Worm (Caenorhabditis elegans) whole organism, L1 larva: ENCODE measurements around the gene C10A4.6.

Experiments
- C04F5.9 ChIP-seq: sonication (generic microtip); optimal IDR thresholded peaks from 2 replicates; lab custom pipeline; 2016; ENCODE audit warnings: missing genetic modification characterization, missing compliant biosample characterization
- C16A3.4 ChIP-seq: fragments of 150-350 bp; optimal IDR thresholded peaks from 2 replicates; lab custom pipeline; 2014; ENCODE audit warnings: missing biosample characterization, missing genetic modification characterization
- C34B4.2 ChIP-seq: sonication (generic microtip); optimal IDR thresholded peaks from 2 replicates; lab custom pipeline; 2017; ENCODE audit warnings: mild to moderate bottlenecking, missing genetic modification characterization, missing compliant biosample characterization
- F16B12.6 ChIP-seq: fragments of 150-350 bp; optimal IDR thresholded peaks from 2 replicates; lab custom pipeline; 2014; ENCODE audit warnings: missing biosample characterization, missing genetic modification characterization
- blmp-1 ChIP-seq: fragments of 150-350 bp; optimal IDR thresholded peaks from 2 replicates; lab custom pipeline; 2014; ENCODE audit warnings: missing biosample characterization, missing genetic modification characterization
- ceh-82 ChIP-seq, 3 experiments: fragments of 150-350 bp in 1 of 3; sonication (generic microtip) in 2 of 3; optimal IDR thresholded peaks; 2 replicates each; lab custom pipeline; 2014 to 2017; ENCODE audit warnings: missing biosample characterization in 3 of 3, missing genetic modification characterization in 3 of 3
- ceh-88 ChIP-seq: fragments of 200-800 bp; sonication (Bioruptor generic); IDR thresholded peaks from 2 replicates; pipeline ENCODE4 v1.3.6; 2022; ENCODE audit warnings: missing genetic modification characterization, missing compliant biosample characterization
- ceh-90 ChIP-seq: sonication (generic microtip); optimal IDR thresholded peaks from 2 replicates; lab custom pipeline; 2016; ENCODE audit warnings: missing genetic modification characterization, missing compliant biosample characterization
- dpl-1 ChIP-seq, 3 experiments: fragments of 150-350 bp in 2 of 3; sonication (generic microtip) in 1 of 3; optimal IDR thresholded peaks; 2 replicates each; lab custom pipeline; 2014 to 2017; ENCODE audit warnings: missing biosample characterization in 3 of 3, missing genetic modification characterization in 3 of 3, missing genetic modification reagents in 3 of 3
- dsc-1 ChIP-seq: sonication (generic microtip); optimal IDR thresholded peaks from 2 replicates; lab custom pipeline; 2016; ENCODE audit warnings: mild to moderate bottlenecking, missing genetic modification characterization, missing compliant biosample characterization
- efl-1 ChIP-seq, 4 experiments: fragments of 150-350 bp; optimal IDR thresholded peaks in 3 of 4; peaks in 1 of 4; 1 replicate in 1 of 4; 2 replicates in 3 of 4; lab custom pipeline; 2014; ENCODE audit warnings: missing biosample characterization in 2 of 4, missing genetic modification characterization in 2 of 4, missing genetic modification reagents in 2 of 4
- egl-13 ChIP-seq: sonication (generic microtip); optimal IDR thresholded peaks from 2 replicates; lab custom pipeline; 2016; ENCODE audit warnings: missing genotype, missing genetic modification reagents, missing genetic modification characterization, missing compliant biosample characterization
- ets-5 ChIP-seq: fragments of 200-800 bp; sonication (Bioruptor generic); IDR thresholded peaks from 2 replicates; pipeline ENCODE4 v1.3.6; 2022; ENCODE audit warnings: missing genetic modification characterization, missing compliant biosample characterization
- fkh-10 ChIP-seq: sonication (generic microtip); optimal IDR thresholded peaks from 2 replicates; lab custom pipeline; 2017; ENCODE audit warnings: missing biosample characterization, missing genetic modification reagents, missing genetic modification characterization
- hlh-17 ChIP-seq: fragments of 200-800 bp; sonication (Bioruptor generic); optimal IDR thresholded peaks from 2 replicates; lab custom pipeline; 2018; ENCODE audit warnings: missing genetic modification characterization, mild to moderate bottlenecking, missing compliant biosample characterization, moderate library complexity, borderline replicate concordance
- hlh-4 ChIP-seq: sonication (generic microtip); optimal IDR thresholded peaks from 2 replicates; lab custom pipeline; 2016; ENCODE audit warnings: mild to moderate bottlenecking, missing genetic modification characterization, missing compliant biosample characterization
- jun-1 ChIP-seq: fragments of 150-350 bp; optimal IDR thresholded peaks from 2 replicates; lab custom pipeline; 2014; ENCODE audit warnings: missing biosample characterization, missing genetic modification reagents, missing genetic modification characterization
- lin-14 ChIP-seq: fragments of 200-800 bp; sonication (Bioruptor generic); optimal IDR thresholded peaks from 2 replicates; lab custom pipeline; 2018; ENCODE audit warnings: mild to moderate bottlenecking, missing genetic modification characterization, moderate library complexity, missing compliant biosample characterization
- lsy-2 ChIP-seq, 2 experiments: fragments of 150-350 bp; optimal IDR thresholded peaks; 2 replicates each; lab custom pipeline; 2014; ENCODE audit warnings: missing biosample characterization in 2 of 2, missing genetic modification characterization in 2 of 2
- mab-9 ChIP-seq: fragments of 200-800 bp; sonication (Bioruptor generic); IDR thresholded peaks from 2 replicates; pipeline ENCODE4 v1.3.6; 2022; ENCODE audit warnings: missing genetic modification reagents, missing genetic modification characterization, missing compliant biosample characterization
- mef-2 ChIP-seq: fragments of 150-350 bp; optimal IDR thresholded peaks from 2 replicates; lab custom pipeline; 2014; ENCODE audit warnings: missing biosample characterization, missing genetic modification characterization
- mep-1 ChIP-seq: fragments of 150-350 bp; optimal IDR thresholded peaks from 2 replicates; lab custom pipeline; 2014; ENCODE audit warnings: missing biosample characterization, missing genetic modification characterization
- nhr-19 ChIP-seq: fragments of 200-800 bp; sonication (Bioruptor generic); conservative IDR thresholded peaks from 2 replicates; pipeline ENCODE4 v1.3.6; 2022; ENCODE audit warnings: missing genetic modification characterization, missing compliant biosample characterization
- nhr-71 ChIP-seq: sonication (generic microtip); optimal IDR thresholded peaks from 2 replicates; lab custom pipeline; 2016; ENCODE audit warnings: mild to moderate bottlenecking, missing genetic modification characterization, moderate library complexity, missing compliant biosample characterization
- nhr-76 ChIP-seq: sonication (generic microtip); optimal IDR thresholded peaks from 2 replicates; lab custom pipeline; 2017; ENCODE audit warnings: missing biosample characterization, missing genetic modification characterization
- nhr-77 ChIP-seq: fragments of 150-350 bp; optimal IDR thresholded peaks from 2 replicates; lab custom pipeline; 2014; ENCODE audit warnings: missing biosample characterization, missing genetic modification characterization
- nhr-85 ChIP-seq: sonication (generic microtip); peaks from one replicate; lab custom pipeline; 2016; ENCODE audit warnings: missing genetic modification characterization, inconsistent platforms, missing compliant biosample characterization
- pax-3 ChIP-seq: fragments of 200-800 bp; sonication (Bioruptor generic); optimal IDR thresholded peaks from 2 replicates; lab custom pipeline; 2018; ENCODE audit warnings: mild to moderate bottlenecking, missing genetic modification characterization, moderate library complexity, missing compliant biosample characterization
- sox-4 ChIP-seq: sonication (generic microtip); optimal IDR thresholded peaks from 2 replicates; lab custom pipeline; 2016; ENCODE audit warnings: missing genetic modification characterization, missing compliant biosample characterization
- sup-37 ChIP-seq: fragments of 200-800 bp; sonication (Bioruptor generic); optimal IDR thresholded peaks from 2 replicates; lab custom pipeline; 2018; ENCODE audit warnings: mild to moderate bottlenecking, missing genetic modification characterization, missing compliant biosample characterization
- swsn-7 ChIP-seq: sonication (generic microtip); optimal IDR thresholded peaks from 2 replicates; lab custom pipeline; 2016; ENCODE audit warnings: missing genetic modification characterization, missing compliant biosample characterization
- tlp-1 ChIP-seq: fragments of 150-350 bp; optimal IDR thresholded peaks from 2 replicates; lab custom pipeline; 2014; ENCODE audit warnings: missing biosample characterization, missing genetic modification characterization
- unc-62 ChIP-seq: fragments of 150-350 bp; optimal IDR thresholded peaks from 2 replicates; lab custom pipeline; 2014; ENCODE audit warnings: missing biosample characterization, missing genetic modification reagents, missing genetic modification characterization
- unc-86 ChIP-seq: sonication (generic microtip); optimal IDR thresholded peaks from 2 replicates; lab custom pipeline; 2016; ENCODE audit warnings: missing genetic modification characterization, missing compliant biosample characterization
- unc-98 ChIP-seq: fragments of 200-800 bp; sonication (Bioruptor generic); IDR thresholded peaks from 2 replicates; pipeline ENCODE4 v1.3.6; 2022; ENCODE audit warnings: missing genetic modification characterization, missing compliant biosample characterization
- ztf-4 ChIP-seq: fragments of 150-350 bp; optimal IDR thresholded peaks from 2 replicates; lab custom pipeline; 2014; ENCODE audit warnings: missing biosample characterization, missing genetic modification characterization

Gene C10A4.6

ce11 chrX:7400788-7401187, 10.4 kb downstream of the C10A4.6 start, which contains the start of gene C10A4.4:
C10A4.4 (plus strand) TSS chrX:7401088.
- TF ChIP-seq dpl-1 (GFP tag; optimal IDR thresholded peaks at IDR 0.05; lab: Kevin White, UChicago) (no peak), dsc-1 (no peak), ztf-4 (tag; lab: Kevin White, UChicago) (no peak), blmp-1 (tag; lab: Kevin White, UChicago) (no peak), efl-1 (optimal IDR thresholded peaks at IDR 0.05; lab: Kevin White, UChicago) (no peak), efl-1 (GFP tag; optimal IDR thresholded peaks at IDR 0.05 in 1 of 2; lab: Kevin White, UChicago) (no peak), hlh-17 (GFP tag; lab: Kevin White, UChicago) (no peak), fkh-10 (GFP tag; lab: Kevin White, UChicago) (no peak), ceh-82 (tag; optimal IDR thresholded peaks at IDR 0.05; lab: Kevin White, UChicago) (no peak), C34B4.2 (tag; lab: Kevin White, UChicago) (no peak), nhr-19 (no peak), jun-1 (tag; lab: Kevin White, UChicago) (no peak), lin-14 (GFP tag; lab: Kevin White, UChicago) (no peak), unc-62 (GFP tag; lab: Kevin White, UChicago) (no peak)
- TF ChIP-seq, all 84 proteins: peak for 0

DNA sequence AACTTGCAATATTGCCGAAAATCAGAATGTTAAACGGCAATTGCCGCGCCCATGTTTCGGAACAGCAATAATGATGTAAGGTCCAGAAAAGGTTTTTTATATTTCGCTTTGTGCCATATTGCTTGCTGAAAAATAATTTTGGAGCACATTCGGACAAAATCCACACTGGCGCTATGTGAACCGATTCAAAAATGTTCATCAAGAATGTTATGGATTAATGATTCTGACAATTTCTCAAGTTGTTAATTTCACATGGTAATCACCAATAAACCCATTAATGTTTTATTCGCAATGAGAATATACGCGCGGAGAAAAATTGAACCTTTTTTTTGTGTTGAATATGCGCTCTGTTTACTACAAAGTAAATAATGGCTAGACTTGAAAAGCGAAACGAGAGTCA, 14.2 kb downstream of the C10A4.6 start:
- TF ChIP-seq nhr-85 (tag; lab: Kevin White, UChicago) (no peak), ets-5 (GFP tag; lab: Robert Waterston, UW) (no peak), unc-62 (GFP tag; lab: Kevin White, UChicago) (no peak), pax-3 (tag; lab: Kevin White, UChicago) (no peak), sup-37 (GFP tag; lab: Kevin White, UChicago) (no peak), C04F5.9 (no peak), F16B12.6 (tag; lab: Kevin White, UChicago) (no peak), hlh-17 (GFP tag; lab: Kevin White, UChicago) (no peak), mep-1 (tag; lab: Kevin White, UChicago) (no peak), hlh-4 (no peak), unc-86 (tag; lab: Kevin White, UChicago) (no peak), C16A3.4 (tag; lab: Kevin White, UChicago) (no peak), sox-4 (no peak), egl-13 (tag; lab: Kevin White, UChicago) (no peak), C34B4.2 (tag; lab: Kevin White, UChicago) (no peak), mab-9 (GFP tag; lab: Robert Waterston, UW) (no peak)

DNA sequence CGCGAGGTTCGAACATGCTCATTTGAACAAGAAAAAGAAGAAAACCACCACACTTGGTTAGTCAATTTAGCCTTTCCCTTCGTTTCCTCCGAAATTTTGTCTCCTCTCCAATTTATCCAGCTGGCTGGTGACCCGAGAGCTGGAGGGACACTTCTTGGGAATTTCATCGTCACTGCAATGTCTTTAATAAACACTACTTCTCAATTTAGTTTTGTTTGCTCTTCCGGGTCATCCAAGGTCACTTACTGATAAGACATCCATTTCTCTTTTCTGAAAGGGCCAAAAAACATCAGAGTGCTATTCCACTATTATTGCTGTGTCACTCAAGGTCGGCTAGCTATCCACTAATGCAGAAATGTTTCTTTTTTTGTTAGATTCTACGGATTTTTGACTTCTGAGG, 15.0 kb downstream of the C10A4.6 start, which contains the start of gene C10A4.3:
TSS of gene C10A4.3 (plus strand) at position 301 of the 400 bp plus-strand sequence.
- no peak for TF ChIP-seq nhr-71 (tag; lab: Kevin White, UChicago)
- TF ChIP-seq mef-2 (tag; lab: Kevin White, UChicago) = no peak
- no peak for TF ChIP-seq tlp-1 (tag; lab: Kevin White, UChicago)
- TF ChIP-seq dpl-1 (GFP tag; optimal IDR thresholded peaks at IDR 0.05; lab: Kevin White, UChicago) = no peak

- TF ChIP-seq unc-98 (GFP tag; lab: Robert Waterston, UW) (no peak), efl-1 (optimal IDR thresholded peaks at IDR 0.05; lab: Kevin White, UChicago) (no peak), efl-1 (GFP tag; optimal IDR thresholded peaks at IDR 0.05 in 1 of 2; lab: Kevin White, UChicago) (peak in 1 of 2 experiments; percentile 91), F16B12.6 (tag; lab: Kevin White, UChicago) (no peak)
These were observed 17.4 kb downstream of the C10A4.6 start for ce11 chrX:7407749-7408148.

DNA sequence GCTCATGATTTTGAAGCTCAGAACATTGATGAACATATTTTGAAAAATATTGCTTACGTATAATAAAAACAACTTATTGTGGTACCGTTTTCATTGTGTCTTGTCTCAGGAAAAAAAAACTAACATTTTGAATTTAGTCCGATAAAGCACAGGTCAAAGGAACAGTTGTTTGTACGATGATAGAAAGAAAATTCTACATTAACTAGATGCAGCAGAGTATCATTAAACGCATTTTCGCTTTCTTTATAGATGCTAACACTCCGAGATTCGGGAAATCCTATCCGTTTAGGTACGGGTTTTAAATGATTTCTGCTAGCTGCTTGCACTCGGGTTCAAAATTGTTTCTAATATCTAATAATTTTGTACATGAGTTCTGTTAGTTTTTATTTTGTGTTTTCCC, 18.7 kb downstream of the C10A4.6 start:
- TF ChIP-seq nhr-76 (tag; lab: Kevin White, UChicago) = no peak

DNA sequence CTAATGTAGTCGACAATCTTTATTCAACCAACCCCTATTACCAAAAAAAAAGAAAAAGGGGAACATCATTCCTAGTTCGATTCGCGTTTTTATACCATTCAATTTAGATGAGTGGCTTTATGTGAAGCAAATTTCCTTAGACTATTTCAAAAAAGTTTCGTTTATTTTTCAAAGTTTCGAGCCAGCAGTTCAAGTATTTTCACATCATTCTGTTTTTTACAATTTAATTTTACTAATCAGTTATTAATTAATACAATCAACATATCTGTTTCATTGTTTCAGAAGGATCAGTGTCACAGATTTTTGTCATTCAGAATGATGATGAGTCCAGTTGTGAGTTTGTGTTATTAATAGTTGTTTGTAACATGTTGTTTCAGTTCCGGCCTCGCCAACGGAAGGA, 19.6 kb downstream of the C10A4.6 start, which contains the start of gene C10A4.2:
TSS of gene C10A4.2 (plus strand) at position 301 of the 400 bp plus-strand sequence.
- TF ChIP-seq mab-9 (GFP tag; lab: Robert Waterston, UW) = no peak
- TF ChIP-seq unc-86 (tag; lab: Kevin White, UChicago) = no peak
- TF ChIP-seq C16A3.4 (tag; lab: Kevin White, UChicago) = no peak
- TF ChIP-seq ceh-90 (tag; lab: Kevin White, UChicago) = no peak
- TF ChIP-seq nhr-76 (tag; lab: Kevin White, UChicago) = no peak
- TF ChIP-seq C04F5.9 = no peak
- TF ChIP-seq swsn-7 (tag; lab: Kevin White, UChicago) = no peak
- TF ChIP-seq lsy-2 (tag; optimal IDR thresholded peaks at IDR 0.05; lab: Kevin White, UChicago) = no peak
- TF ChIP-seq ceh-88 (GFP tag; lab: Robert Waterston, UW) = no peak
- no peak for TF ChIP-seq nhr-77 (tag; lab: Kevin White, UChicago)
